Worm (Caenorhabditis elegans) whole organism, L1 larva: ENCODE measurements around the gene K02E11.6.

Experiments used
- F16B12.6 ChIP-seq: fragments of 150-350 bp; optimal IDR thresholded peaks from 2 replicates; lab custom pipeline; 2014; ENCODE audit warnings: missing biosample characterization, missing genetic modification characterization
- aha-1 ChIP-seq: fragments of 150-350 bp; optimal IDR thresholded peaks from 2 replicates; lab custom pipeline; 2014; ENCODE audit warnings: missing biosample characterization, missing genetic modification characterization
- ama-1 ChIP-seq: fragments of 150-350 bp; optimal IDR thresholded peaks from 2 replicates; lab custom pipeline; 2014
- blmp-1 ChIP-seq: fragments of 150-350 bp; optimal IDR thresholded peaks from 2 replicates; lab custom pipeline; 2014; ENCODE audit warnings: missing biosample characterization, missing genetic modification characterization
- ceh-63 ChIP-seq: fragments of 200-800 bp; sonication (Bioruptor generic); optimal IDR thresholded peaks from 2 replicates; lab custom pipeline; 2018; ENCODE audit warnings: mild to moderate bottlenecking, missing genetic modification characterization, missing compliant biosample characterization
- ceh-8 ChIP-seq: fragments of 200-800 bp; sonication (Bioruptor generic); optimal IDR thresholded peaks from 2 replicates; lab custom pipeline; 2018; ENCODE audit warnings: mild to moderate bottlenecking, missing genetic modification characterization, moderate library complexity, missing compliant biosample characterization
- ceh-90 ChIP-seq: sonication (generic microtip); optimal IDR thresholded peaks from 2 replicates; lab custom pipeline; 2016; ENCODE audit warnings: missing genetic modification characterization, missing compliant biosample characterization
- ces-1 ChIP-seq: fragments of 150-350 bp; optimal IDR thresholded peaks from 2 replicates; lab custom pipeline; 2014; ENCODE audit warnings: missing biosample characterization, missing genetic modification reagents, missing genetic modification characterization
- dsc-1 ChIP-seq: sonication (generic microtip); optimal IDR thresholded peaks from 2 replicates; lab custom pipeline; 2016; ENCODE audit warnings: mild to moderate bottlenecking, missing genetic modification characterization, missing compliant biosample characterization
- efl-1 ChIP-seq, 4 experiments: fragments of 150-350 bp; optimal IDR thresholded peaks in 3 of 4; peaks in 1 of 4; 1 replicate in 1 of 4; 2 replicates in 3 of 4; lab custom pipeline; 2014; ENCODE audit warnings: missing biosample characterization in 2 of 4, missing genetic modification characterization in 2 of 4, missing genetic modification reagents in 2 of 4
- egl-13 ChIP-seq: sonication (generic microtip); optimal IDR thresholded peaks from 2 replicates; lab custom pipeline; 2016; ENCODE audit warnings: missing genotype, missing genetic modification reagents, missing genetic modification characterization, missing compliant biosample characterization
- egl-27 ChIP-seq, 2 experiments: fragments of 150-350 bp in 1 of 2; sonication (generic microtip); optimal IDR thresholded peaks; 3 replicates each; lab custom pipeline; 2017 to 2018; ENCODE audit warnings: missing biosample characterization in 2 of 2, missing genetic modification characterization in 2 of 2, missing genetic modification reagents in 2 of 2
- elt-3 ChIP-seq, 6 experiments: fragments of 150-350 bp in 1 of 6; sonication (generic microtip); optimal IDR thresholded peaks; 2 replicates each; lab custom pipeline; 2017 to 2018; ENCODE audit warnings: missing biosample characterization in 6 of 6, missing genetic modification characterization in 6 of 6, inconsistent platforms in 1 of 6
- ets-5 ChIP-seq: fragments of 200-800 bp; sonication (Bioruptor generic); IDR thresholded peaks from 2 replicates; pipeline ENCODE4 v1.3.6; 2022; ENCODE audit warnings: missing genetic modification characterization, missing compliant biosample characterization
- fkh-10 ChIP-seq: sonication (generic microtip); optimal IDR thresholded peaks from 2 replicates; lab custom pipeline; 2017; ENCODE audit warnings: missing biosample characterization, missing genetic modification reagents, missing genetic modification characterization
- fkh-8 ChIP-seq: sonication (generic microtip); optimal IDR thresholded peaks from 2 replicates; lab custom pipeline; 2016; ENCODE audit warnings: mild to moderate bottlenecking, missing genetic modification characterization, missing compliant biosample characterization
- fos-1 ChIP-seq: fragments of 150-350 bp; optimal IDR thresholded peaks from 2 replicates; lab custom pipeline; 2014; ENCODE audit warnings: missing biosample characterization, missing genetic modification characterization
- grh-1 ChIP-seq: fragments of 200-800 bp; sonication (Bioruptor generic); IDR thresholded peaks from 2 replicates; pipeline ENCODE4 v1.3.6; 2022; ENCODE audit warnings: missing genetic modification reagents, missing genetic modification characterization, missing compliant biosample characterization
- lin-14 ChIP-seq: fragments of 200-800 bp; sonication (Bioruptor generic); optimal IDR thresholded peaks from 2 replicates; lab custom pipeline; 2018; ENCODE audit warnings: mild to moderate bottlenecking, missing genetic modification characterization, moderate library complexity, missing compliant biosample characterization
- lin-15B ChIP-seq: fragments of 150-350 bp; sonication (generic microtip); optimal IDR thresholded peaks from 3 replicates; lab custom pipeline; 2014; ENCODE audit warnings: missing biosample characterization, missing genetic modification characterization
- lin-35 ChIP-seq, 2 experiments: fragments of 150-350 bp; optimal IDR thresholded peaks; 2 replicates each; lab custom pipeline; 2014; ENCODE audit warnings: missing biosample characterization in 2 of 2, missing genetic modification characterization in 2 of 2, missing genetic modification reagents in 2 of 2
- lin-39 ChIP-seq: fragments of 150-350 bp; optimal IDR thresholded peaks from 2 replicates; lab custom pipeline; 2014; ENCODE audit warnings: missing biosample characterization, missing genetic modification reagents, missing genetic modification characterization
- mab-9 ChIP-seq: fragments of 200-800 bp; sonication (Bioruptor generic); IDR thresholded peaks from 2 replicates; pipeline ENCODE4 v1.3.6; 2022; ENCODE audit warnings: missing genetic modification reagents, missing genetic modification characterization, missing compliant biosample characterization
- mdl-1 ChIP-seq, 2 experiments: fragments of 150-350 bp; optimal IDR thresholded peaks; 2 replicates each; lab custom pipeline; 2014 to 2017; ENCODE audit warnings: missing biosample characterization in 2 of 2, missing genetic modification characterization in 2 of 2, inconsistent platforms in 1 of 2
- nhr-11 ChIP-seq: fragments of 150-350 bp; optimal IDR thresholded peaks from 2 replicates; lab custom pipeline; 2014; ENCODE audit warnings: missing biosample characterization, missing genetic modification characterization
- nhr-12 ChIP-seq: sonication (generic microtip); optimal IDR thresholded peaks from 2 replicates; lab custom pipeline; 2017; ENCODE audit warnings: missing biosample characterization, missing genetic modification characterization
- nhr-20 ChIP-seq: sonication (generic microtip); optimal IDR thresholded peaks from 2 replicates; lab custom pipeline; 2016; ENCODE audit warnings: mild to moderate bottlenecking, missing genetic modification characterization, missing compliant biosample characterization
- nhr-237 ChIP-seq: fragments of 150-350 bp; optimal IDR thresholded peaks from 2 replicates; lab custom pipeline; 2014; ENCODE audit warnings: missing biosample characterization, missing genetic modification characterization
- nhr-28 ChIP-seq: fragments of 150-350 bp; optimal IDR thresholded peaks from 2 replicates; lab custom pipeline; 2014; ENCODE audit warnings: missing biosample characterization, missing genetic modification characterization
- nhr-47 ChIP-seq: sonication (generic microtip); optimal IDR thresholded peaks from 2 replicates; lab custom pipeline; 2016; ENCODE audit warnings: mild to moderate bottlenecking, missing genetic modification characterization, moderate library complexity, missing compliant biosample characterization
- nhr-71 ChIP-seq: sonication (generic microtip); optimal IDR thresholded peaks from 2 replicates; lab custom pipeline; 2016; ENCODE audit warnings: mild to moderate bottlenecking, missing genetic modification characterization, moderate library complexity, missing compliant biosample characterization
- nhr-76 ChIP-seq: sonication (generic microtip); optimal IDR thresholded peaks from 2 replicates; lab custom pipeline; 2017; ENCODE audit warnings: missing biosample characterization, missing genetic modification characterization
- nhr-84 ChIP-seq: sonication (generic microtip); optimal IDR thresholded peaks from 2 replicates; lab custom pipeline; 2017; ENCODE audit warnings: missing biosample characterization, missing genetic modification characterization
- pag-3 ChIP-seq: sonication (generic microtip); optimal IDR thresholded peaks from 2 replicates; lab custom pipeline; 2017; ENCODE audit warnings: missing genetic modification characterization, mild to moderate bottlenecking, missing compliant biosample characterization, antibody characterized with exemption, borderline replicate concordance; ENCODE audit not compliant: insufficient read depth
- pax-3 ChIP-seq: fragments of 200-800 bp; sonication (Bioruptor generic); optimal IDR thresholded peaks from 2 replicates; lab custom pipeline; 2018; ENCODE audit warnings: mild to moderate bottlenecking, missing genetic modification characterization, moderate library complexity, missing compliant biosample characterization
- pqm-1 ChIP-seq: sonication (generic microtip); optimal IDR thresholded peaks from 3 replicates; lab custom pipeline; 2017; ENCODE audit warnings: missing biosample characterization, missing genetic modification characterization
- skn-1 ChIP-seq: fragments of 150-350 bp; optimal IDR thresholded peaks from 2 replicates; lab custom pipeline; 2014; ENCODE audit warnings: missing biosample characterization, missing genetic modification characterization
- snu-23 ChIP-seq: sonication (generic microtip); optimal IDR thresholded peaks from 2 replicates; lab custom pipeline; 2016; ENCODE audit warnings: missing genetic modification characterization, missing compliant biosample characterization
- sptf-1 ChIP-seq: fragments of 150-350 bp; optimal IDR thresholded peaks from 2 replicates; lab custom pipeline; 2014; ENCODE audit warnings: missing biosample characterization, missing genetic modification characterization
- sup-37 ChIP-seq: fragments of 200-800 bp; sonication (Bioruptor generic); optimal IDR thresholded peaks from 2 replicates; lab custom pipeline; 2018; ENCODE audit warnings: mild to moderate bottlenecking, missing genetic modification characterization, missing compliant biosample characterization
- tlp-1 ChIP-seq: fragments of 150-350 bp; optimal IDR thresholded peaks from 2 replicates; lab custom pipeline; 2014; ENCODE audit warnings: missing biosample characterization, missing genetic modification characterization
- unc-30 ChIP-seq: sonication (generic microtip); optimal IDR thresholded peaks from 2 replicates; lab custom pipeline; 2017; ENCODE audit warnings: missing biosample characterization, missing genetic modification characterization
- vab-15 ChIP-seq: sonication (generic microtip); optimal IDR thresholded peaks from 2 replicates; lab custom pipeline; 2017; ENCODE audit warnings: missing genotype, mild to moderate bottlenecking, missing genetic modification characterization, missing compliant biosample characterization
- zag-1 ChIP-seq: fragments of 150-350 bp; optimal IDR thresholded peaks from 2 replicates; lab custom pipeline; 2014; ENCODE audit warnings: missing biosample characterization, missing genetic modification characterization
- zip-4 ChIP-seq: fragments of 200-800 bp; sonication (Bioruptor generic); optimal IDR thresholded peaks from 2 replicates; lab custom pipeline; 2018; ENCODE audit warnings: mild to moderate bottlenecking, missing genetic modification characterization, moderate library complexity, missing compliant biosample characterization

K02E11.6 gene

ce11 chrV:14252025-14252424, 3.4 kb downstream of the K02E11.6 start, which contains the start of gene K02E11.5:
K02E11.5 (plus strand) TSS chrV:14252325.
- TF ChIP-seq nhr-71 (tag; lab: Kevin White, UChicago) (no peak), ama-1 (lab: Kevin White, UChicago) (no peak), mab-9 (GFP tag; lab: Robert Waterston, UW) (no peak), aha-1 (tag; lab: Kevin White, UChicago) (no peak), unc-30 (no peak), sup-37 (no peak), lin-14 (GFP tag; lab: Kevin White, UChicago) (no peak), lin-15B (no peak), tlp-1 (tag; lab: Kevin White, UChicago) (no peak), ces-1 (GFP tag; lab: Kevin White, UChicago) (no peak), vab-15 (tag; lab: Kevin White, UChicago) (no peak), grh-1 (no peak), nhr-20 (tag; lab: Kevin White, UChicago) (no peak), F16B12.6 (tag; lab: Kevin White, UChicago) (no peak), nhr-11 (tag; lab: Kevin White, UChicago) (no peak), pqm-1 (tag; lab: Kevin White, UChicago) (no peak), nhr-47 (tag; lab: Kevin White, UChicago) (no peak), ceh-90 (tag; lab: Kevin White, UChicago) (no peak)

- TF ChIP-seq pax-3 (tag; lab: Kevin White, UChicago), result peak; percentile 0
- TF ChIP-seq sptf-1 (tag; lab: Kevin White, UChicago), result no peak
Observed at ce11 chrV:14254221-14254620, 5.6 kb downstream of the K02E11.6 start, which contains the start of gene K02E11.7. K02E11.7 (minus strand) TSS chrV:14254321.

ce11 chrV:14256813-14257212, 8.2 kb downstream of the K02E11.6 start, which contains the start of gene sre-8:
sre-8 (plus strand) TSS chrV:14257113.
- TF ChIP-seq nhr-12 (tag; lab: Kevin White, UChicago) (no peak), ceh-8 (GFP tag; lab: Kevin White, UChicago) (no peak), efl-1 (optimal IDR thresholded peaks at IDR 0.05; lab: Kevin White, UChicago) (no peak), efl-1 (GFP tag; optimal IDR thresholded peaks at IDR 0.05 in 1 of 2; lab: Kevin White, UChicago) (no peak), egl-27 (tag; optimal IDR thresholded peaks at IDR 0.05; lab: Kevin White, UChicago) (no peak), nhr-84 (tag; lab: Kevin White, UChicago) (no peak), fkh-10 (GFP tag; lab: Kevin White, UChicago) (no peak), nhr-76 (tag; lab: Kevin White, UChicago) (no peak), zip-4 (GFP tag; lab: Kevin White, UChicago) (no peak), ceh-63 (GFP tag; lab: Kevin White, UChicago) (no peak), sptf-1 (tag; lab: Kevin White, UChicago) (no peak), pag-3 (tag; lab: Kevin White, UChicago) (no peak), zag-1 (tag; lab: Kevin White, UChicago) (no peak), nhr-28 (tag; lab: Kevin White, UChicago) (no peak), ets-5 (GFP tag; lab: Robert Waterston, UW) (no peak), elt-3 (tag; optimal IDR thresholded peaks at IDR 0.05; lab: Kevin White, UChicago) (no peak), fkh-8 (tag; lab: Kevin White, UChicago) (no peak)
- TF ChIP-seq, all 84 proteins: peak for 0

ce11 chrV:14260831-14261230, 12.2 kb downstream of the K02E11.6 start, which contains the start of gene F40G12.2:
F40G12.2 (minus strand) TSS chrV:14260931.
- TF ChIP-seq snu-23 (GFP tag; lab: Kevin White, UChicago) (no peak), nhr-71 (tag; lab: Kevin White, UChicago) (no peak), nhr-237 (tag; lab: Kevin White, UChicago) (no peak), mdl-1 (tag; optimal IDR thresholded peaks at IDR 0.05; lab: Kevin White, UChicago) (no peak), lin-39 (no peak), fos-1 (tag; lab: Kevin White, UChicago) (no peak), pqm-1 (tag; lab: Kevin White, UChicago) (no peak), lin-35 (GFP tag; optimal IDR thresholded peaks at IDR 0.05; lab: Kevin White, UChicago) (no peak), lin-14 (GFP tag; lab: Kevin White, UChicago) (no peak), blmp-1 (tag; lab: Kevin White, UChicago) (no peak), sptf-1 (tag; lab: Kevin White, UChicago) (no peak), dsc-1 (tag; lab: Kevin White, UChicago) (no peak), efl-1 (optimal IDR thresholded peaks at IDR 0.05; lab: Kevin White, UChicago) (no peak), efl-1 (GFP tag; optimal IDR thresholded peaks at IDR 0.05 in 1 of 2; lab: Kevin White, UChicago) (no peak), zag-1 (tag; lab: Kevin White, UChicago) (no peak), skn-1 (no peak), fkh-8 (tag; lab: Kevin White, UChicago) (no peak), elt-3 (tag; optimal IDR thresholded peaks at IDR 0.05; lab: Kevin White, UChicago) (no peak), egl-13 (tag; lab: Kevin White, UChicago) (no peak), ets-5 (GFP tag; lab: Robert Waterston, UW) (no peak), mab-9 (GFP tag; lab: Robert Waterston, UW) (no peak)
